Fruit fly (Drosophila melanogaster) whole organism, prepupa: ENCODE data around the gene Tep4.

Experiments
- Blimp-1 ChIP-seq: fragments of 200-800 bp; sonication (Bioruptor generic); optimal IDR thresholded peaks from 3 replicates; lab custom pipeline; 2017; ENCODE audit warnings: missing biosample characterization, missing genetic modification characterization, mild to moderate bottlenecking, moderate library complexity, missing genetic modification reagents
- CG10631 ChIP-seq: fragments of 200-800 bp; sonication (Bioruptor generic); optimal IDR thresholded peaks from 2 replicates; lab custom pipeline; 2016; ENCODE audit warnings: missing biosample characterization, missing genetic modification characterization
- CG10669 ChIP-seq: fragments of 200-800 bp; sonication (Bioruptor generic); optimal IDR thresholded peaks from 3 replicates; lab custom pipeline; 2018; ENCODE audit warnings: missing biosample characterization, mild to moderate bottlenecking, missing genetic modification characterization, moderate library complexity
- CG11762 ChIP-seq: fragments of 200-800 bp; sonication (Bioruptor generic); optimal IDR thresholded peaks from 3 replicates; lab custom pipeline; 2016; ENCODE audit warnings: missing biosample characterization, missing genetic modification characterization; ENCODE audit not compliant: insufficient read depth
- CG31627 ChIP-seq: fragments of 200-800 bp; sonication (Bioruptor generic); optimal IDR thresholded peaks from 3 replicates; lab custom pipeline; 2016; ENCODE audit warnings: missing biosample characterization, missing genetic modification characterization
- CG4318 ChIP-seq: fragments of 200-800 bp; sonication (Bioruptor generic); optimal IDR thresholded peaks from 3 replicates; lab custom pipeline; 2017; ENCODE audit warnings: missing biosample characterization, mild to moderate bottlenecking, missing genetic modification characterization
- CG6854 ChIP-seq: fragments of 200-800 bp; sonication (Bioruptor generic); optimal IDR thresholded peaks from 2 replicates; lab custom pipeline; 2017; ENCODE audit warnings: missing biosample characterization, mild to moderate bottlenecking, missing genetic modification characterization
- Eip75B ChIP-seq: fragments of 200-800 bp; sonication (Bioruptor generic); optimal IDR thresholded peaks from 3 replicates; lab custom pipeline; 2016; ENCODE audit warnings: missing biosample characterization, missing genetic modification characterization
- Smox ChIP-seq: fragments of 200-800 bp; sonication (Bioruptor generic); optimal IDR thresholded peaks from 3 replicates; lab custom pipeline; 2016; ENCODE audit warnings: missing biosample characterization, missing genetic modification characterization
- ss ChIP-seq, 2 experiments: fragments of 200-800 bp; sonication (Bioruptor generic); optimal IDR thresholded peaks; 2 replicates in 1 of 2; 3 replicates in 1 of 2; lab custom pipeline; 2017 to 2018; ENCODE audit warnings: mild to moderate bottlenecking in 2 of 2, missing biosample characterization in 2 of 2, missing genetic modification characterization in 2 of 2, moderate library complexity in 1 of 2

Tep4 gene

DNA sequence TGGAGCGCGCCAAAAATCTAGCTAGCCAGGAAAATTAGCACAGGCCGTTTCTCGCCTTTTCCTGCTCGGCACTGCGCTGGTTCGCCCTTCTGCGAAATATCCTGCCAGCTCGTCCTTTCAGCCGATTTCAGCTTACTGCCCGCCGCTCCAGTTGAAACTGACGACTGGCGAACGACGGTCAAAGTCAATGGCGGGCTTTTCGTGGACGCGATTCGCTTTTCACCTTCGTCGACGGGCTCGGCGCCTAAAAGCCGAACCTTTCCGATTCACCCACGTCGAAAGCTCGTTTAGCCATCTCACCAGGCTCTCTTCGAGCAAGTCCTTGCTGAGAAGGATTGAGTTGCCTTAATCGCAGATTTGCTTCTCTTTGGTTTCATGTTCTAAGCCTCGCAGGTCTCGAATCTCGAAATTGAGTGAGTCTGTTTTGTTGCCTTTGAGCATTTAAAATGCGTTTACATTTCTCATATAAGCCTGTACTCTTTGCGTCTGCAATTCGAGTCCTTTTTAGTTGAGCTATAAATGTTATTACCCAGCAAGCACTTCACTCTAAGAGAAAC lies 57.1 kb downstream of the Tep4 start:
- TF ChIP-seq CG11762 (GFP tag; lab: Kevin White, UChicago) (no peak), Smox (no peak), CG31627 (GFP tag; lab: Kevin White, UChicago) (no peak), CG6854 (GFP tag; lab: Kevin White, UChicago) (no peak), Blimp-1 (GFP tag; lab: Kevin White, UChicago) (no peak), ss (GFP tag; optimal IDR thresholded peaks at IDR 0.05; lab: Kevin White, UChicago) (no peak), CG10669 (GFP tag; lab: Kevin White, UChicago) (no peak), CG10631 (GFP tag; lab: Kevin White, UChicago) (no peak), Eip75B (GFP tag; lab: Kevin White, UChicago) (no peak), CG4318 (GFP tag; lab: Kevin White, UChicago) (no peak)
